Fruit fly (Drosophila melanogaster) whole organism, embryonic: ENCODE results near the gene Hr4.

ENCODE experiments used
- Blimp-1 ChIP-seq: fragments of 200-800 bp; sonication (Bioruptor generic); optimal IDR thresholded peaks from 3 replicates; lab custom pipeline; 2018; ENCODE audit warnings: missing biosample characterization, missing genetic modification characterization, mild to moderate bottlenecking, moderate library complexity, missing genetic modification reagents
- CG10267 ChIP-seq: fragments of 200-800 bp; sonication (Bioruptor generic); optimal IDR thresholded peaks from 2 replicates; lab custom pipeline; 2018; ENCODE audit warnings: missing biosample characterization, mild to moderate bottlenecking, missing genetic modification characterization, moderate library complexity
- CG10274 ChIP-seq: fragments of 200-800 bp; sonication (Bioruptor generic); optimal IDR thresholded peaks from 3 replicates; lab custom pipeline; 2017; ENCODE audit warnings: missing biosample characterization, mild to moderate bottlenecking, missing genetic modification characterization
- CG14441 ChIP-seq: fragments of 200-800 bp; sonication (Bioruptor generic); IDR thresholded peaks from 2 replicates; pipeline ENCODE4 v1.3.6; 2022; ENCODE audit warnings: missing biosample characterization, missing genetic modification characterization
- CG18262 ChIP-seq: fragments of 200-800 bp; optimal IDR thresholded peaks from 3 replicates; lab custom pipeline; 2019; ENCODE audit warnings: missing biosample characterization, mild to moderate bottlenecking, missing genetic modification characterization, moderate library complexity
- CG2129 ChIP-seq: fragments of 200-800 bp; sonication (Bioruptor generic); IDR thresholded peaks from 2 replicates; pipeline ENCODE4 v1.3.6; 2022; ENCODE audit warnings: missing biosample characterization, missing genetic modification characterization; ENCODE audit not compliant: partially characterized antibody
- CG31441 ChIP-seq: fragments of 200-800 bp; sonication (Bioruptor generic); IDR thresholded peaks from 2 replicates; pipeline ENCODE4 v1.3.6; 2022; ENCODE audit warnings: missing biosample characterization, missing genetic modification characterization
- CG33213 ChIP-seq: fragments of 200-800 bp; sonication (Bioruptor generic); optimal IDR thresholded peaks from 3 replicates; lab custom pipeline; 2016; ENCODE audit warnings: missing biosample characterization, missing genetic modification characterization
- CG34422 ChIP-seq: fragments of 200-800 bp; sonication (Bioruptor generic); IDR thresholded peaks from 3 replicates; pipeline ENCODE4 v1.3.6; 2022; ENCODE audit warnings: missing biosample characterization, missing genetic modification characterization
- CG6683 ChIP-seq: fragments of 200-800 bp; sonication (Bioruptor generic); optimal IDR thresholded peaks from 2 replicates; lab custom pipeline; 2017; ENCODE audit warnings: missing biosample characterization, mild to moderate bottlenecking, missing genetic modification characterization, missing genetic modification reagents
- CG7839 ChIP-seq: fragments of 200-800 bp; sonication (Bioruptor generic); optimal IDR thresholded peaks from 3 replicates; lab custom pipeline; 2018; ENCODE audit warnings: missing biosample characterization, mild to moderate bottlenecking, missing genetic modification characterization, moderate library complexity
- CG8290 ChIP-seq, 3 experiments: fragments of 200-800 bp; sonication (Bioruptor generic); optimal IDR thresholded peaks; 2 replicates each; lab custom pipeline; 2016 to 2019; ENCODE audit warnings: missing biosample characterization in 3 of 3, missing genetic modification characterization in 3 of 3, mild to moderate bottlenecking in 2 of 3, moderate library complexity in 1 of 3
- Chrac-16 ChIP-seq: fragments of 200-800 bp; sonication (Bioruptor generic); optimal IDR thresholded peaks from 3 replicates; lab custom pipeline; 2016; ENCODE audit warnings: missing biosample characterization, missing genetic modification characterization
- CkIIα-i1 ChIP-seq: fragments of 200-800 bp; sonication (Bioruptor generic); IDR thresholded peaks from 2 replicates; pipeline ENCODE4 v1.3.6; 2022; ENCODE audit warnings: missing biosample characterization, missing genetic modification characterization
- CoRest ChIP-seq: fragments of 200-800 bp; sonication (Bioruptor generic); optimal IDR thresholded peaks from 3 replicates; lab custom pipeline; 2018; ENCODE audit warnings: missing biosample characterization, mild to moderate bottlenecking, missing genetic modification characterization, moderate library complexity
- D19A ChIP-seq: fragments of 200-800 bp; optimal IDR thresholded peaks from 3 replicates; lab custom pipeline; 2019; ENCODE audit warnings: missing biosample characterization, mild to moderate bottlenecking, missing genetic modification characterization, moderate library complexity
- Eip74EF ChIP-seq, 2 experiments: fragments of 200-800 bp in 1 of 2; fragments of >200 bp in 1 of 2; sonication (Bioruptor generic) in 1 of 2; optimal IDR thresholded peaks; 2 replicates each; lab custom pipeline; 2017 to 2019; ENCODE audit warnings: missing biosample characterization in 2 of 2, missing genetic modification characterization in 2 of 2, mild to moderate bottlenecking in 1 of 2, moderate library complexity in 1 of 2
- Ets97D ChIP-seq: fragments of 200-800 bp; sonication (Bioruptor generic); optimal IDR thresholded peaks from 3 replicates; lab custom pipeline; 2016; ENCODE audit warnings: missing biosample characterization, missing genetic modification characterization
- Fer3 ChIP-seq: fragments of 200-800 bp; sonication (Bioruptor generic); optimal IDR thresholded peaks from 2 replicates; lab custom pipeline; 2018; ENCODE audit warnings: missing biosample characterization, mild to moderate bottlenecking, missing genetic modification characterization, moderate library complexity
- Hmr ChIP-seq: fragments of 200-800 bp; sonication (Bioruptor generic); optimal IDR thresholded peaks from 3 replicates; lab custom pipeline; 2017; ENCODE audit warnings: mild to moderate bottlenecking, missing biosample characterization, missing genetic modification reagents, missing genetic modification characterization
- Hr3 ChIP-seq: fragments of 200-800 bp; sonication (Bioruptor generic); optimal IDR thresholded peaks from 3 replicates; lab custom pipeline; 2016; ENCODE audit warnings: missing biosample characterization, missing genetic modification characterization
- Scr ChIP-seq: fragments of 200-800 bp; sonication (Bioruptor generic); IDR thresholded peaks from 2 replicates; pipeline ENCODE4 v1.3.6; 2022; ENCODE audit warnings: missing biosample characterization, missing genetic modification characterization; ENCODE audit not compliant: partially characterized antibody
- TFAM ChIP-seq: fragments of 200-800 bp; sonication (Bioruptor generic); optimal IDR thresholded peaks from 2 replicates; lab custom pipeline; 2017; ENCODE audit warnings: missing biosample characterization, missing genetic modification characterization, inconsistent platforms
- Xbp1 ChIP-seq: fragments of 200-800 bp; sonication (Bioruptor generic); optimal IDR thresholded peaks from 3 replicates; lab custom pipeline; 2016; ENCODE audit warnings: missing biosample characterization, mild to moderate bottlenecking, missing genetic modification characterization
- bigmax ChIP-seq: fragments of 200-800 bp; sonication (Bioruptor generic); optimal IDR thresholded peaks from 2 replicates; lab custom pipeline; 2018; ENCODE audit warnings: missing biosample characterization, mild to moderate bottlenecking, missing genetic modification characterization
- ci ChIP-seq: fragments of 200-800 bp; sonication (Bioruptor generic); IDR thresholded peaks from 3 replicates; pipeline ENCODE4 v1.3.6; 2022; ENCODE audit warnings: missing biosample characterization, missing genetic modification characterization
- gem ChIP-seq: fragments of 200-800 bp; sonication (Bioruptor generic); optimal IDR thresholded peaks from 2 replicates; lab custom pipeline; 2019; ENCODE audit warnings: missing biosample characterization, mild to moderate bottlenecking, missing genetic modification characterization, moderate library complexity
- gfzf ChIP-seq: fragments of 200-800 bp; sonication (Bioruptor generic); optimal IDR thresholded peaks from 2 replicates; lab custom pipeline; 2016; ENCODE audit warnings: missing biosample characterization, mild to moderate bottlenecking, missing genetic modification characterization, moderate library complexity
- ind ChIP-seq: fragments of 200-800 bp; sonication (Bioruptor generic); optimal IDR thresholded peaks from 3 replicates; lab custom pipeline; 2016; ENCODE audit warnings: missing biosample characterization, missing genetic modification characterization
- lbe ChIP-seq: fragments of 200-800 bp; sonication (Bioruptor generic); optimal IDR thresholded peaks from 2 replicates; lab custom pipeline; 2016; ENCODE audit warnings: missing biosample characterization, mild to moderate bottlenecking, missing genetic modification characterization
- lilli ChIP-seq: fragments of 200-800 bp; sonication (Bioruptor generic); optimal IDR thresholded peaks from 3 replicates; lab custom pipeline; 2016; ENCODE audit warnings: missing biosample characterization, missing genetic modification characterization
- lola ChIP-seq, 3 experiments: fragments of >200 bp in 2 of 3; fragments of 200-800 bp in 1 of 3; sonication (Bioruptor generic) in 1 of 3; optimal IDR thresholded peaks; 2 replicates each; lab custom pipeline; 2017 to 2019; ENCODE audit warnings: missing biosample characterization in 3 of 3, missing genetic modification characterization in 3 of 3, mild to moderate bottlenecking in 1 of 3, moderate library complexity in 1 of 3
- mirr ChIP-seq: fragments of 200-800 bp; sonication (Bioruptor generic); optimal IDR thresholded peaks from 3 replicates; lab custom pipeline; 2018; ENCODE audit warnings: missing biosample characterization, mild to moderate bottlenecking, missing genetic modification characterization
- nom ChIP-seq: fragments of 200-800 bp; sonication (Bioruptor generic); optimal IDR thresholded peaks from 2 replicates; lab custom pipeline; 2017; ENCODE audit warnings: missing biosample characterization, missing genetic modification characterization, mild to moderate bottlenecking, moderate library complexity, missing genetic modification reagents
- oc ChIP-seq: fragments of 200-800 bp; sonication (Bioruptor generic); optimal IDR thresholded peaks from 2 replicates; lab custom pipeline; 2018; ENCODE audit warnings: missing biosample characterization, mild to moderate bottlenecking, missing genetic modification characterization, moderate library complexity
- prd ChIP-seq, 3 experiments: fragments of >200 bp in 2 of 3; fragments of 200-800 bp in 1 of 3; sonication (Bioruptor generic) in 1 of 3; optimal IDR thresholded peaks in 2 of 3; IDR thresholded peaks in 1 of 3; 2 replicates in 2 of 3; 3 replicates in 1 of 3; pipeline versions ENCODE4 v1.3.6 to Lab custom; 2017 to 2022; ENCODE audit warnings: missing biosample characterization in 1 of 3, missing genetic modification characterization in 1 of 3
- row ChIP-seq: fragments of 200-800 bp; sonication (Bioruptor generic); IDR thresholded peaks from 3 replicates; pipeline ENCODE4 v1.3.6; 2022; ENCODE audit warnings: missing biosample characterization, missing genetic modification characterization
- sc ChIP-seq, 3 experiments: fragments of >200 bp in 2 of 3; fragments of 200-800 bp in 1 of 3; sonication (Bioruptor generic) in 1 of 3; optimal IDR thresholded peaks; 2 replicates in 2 of 3; 3 replicates in 1 of 3; lab custom pipeline; 2017; ENCODE audit warnings: mild to moderate bottlenecking in 1 of 3, missing biosample characterization in 1 of 3, missing genetic modification characterization in 1 of 3, missing genetic modification reagents in 1 of 3
- scrt ChIP-seq: fragments of 200-800 bp; sonication (Bioruptor generic); optimal IDR thresholded peaks from 2 replicates; lab custom pipeline; 2018; ENCODE audit warnings: missing biosample characterization, mild to moderate bottlenecking, missing genetic modification characterization, moderate library complexity
- seq ChIP-seq: fragments of 200-800 bp; sonication (Bioruptor generic); IDR thresholded peaks from 2 replicates; pipeline ENCODE4 v1.3.6; 2022; ENCODE audit warnings: missing biosample characterization, missing genetic modification characterization
- sisA ChIP-seq: fragments of 200-800 bp; sonication (Bioruptor generic); IDR thresholded peaks from 2 replicates; pipeline ENCODE4 v1.3.6; 2022; ENCODE audit warnings: missing biosample characterization, missing genetic modification characterization
- stwl ChIP-seq: fragments of 200-800 bp; sonication (Bioruptor generic); optimal IDR thresholded peaks from 3 replicates; lab custom pipeline; 2018; ENCODE audit warnings: missing biosample characterization, mild to moderate bottlenecking, missing genetic modification characterization, moderate library complexity
- sug ChIP-seq: fragments of 200-800 bp; optimal IDR thresholded peaks from 2 replicates; lab custom pipeline; 2019; ENCODE audit warnings: missing biosample characterization, mild to moderate bottlenecking, missing genetic modification characterization, moderate library complexity
- zen ChIP-seq: fragments of 200-800 bp; sonication (Bioruptor generic); optimal IDR thresholded peaks from 3 replicates; lab custom pipeline; 2018; ENCODE audit warnings: missing biosample characterization, mild to moderate bottlenecking, missing genetic modification characterization, moderate library complexity
- zf30C ChIP-seq: fragments of 200-800 bp; sonication (Bioruptor generic); optimal IDR thresholded peaks from 3 replicates; lab custom pipeline; 2018; ENCODE audit warnings: missing biosample characterization, mild to moderate bottlenecking, missing genetic modification characterization

Hr4 gene

dm6 chrX:2041981-2042847 is 100.5 kb downstream of the Hr4 start, which contains the start of the genes Actn and usp (continued):
- TF ChIP-seq ind (GFP tag; lab: Kevin White, UChicago): peak; percentile 23
- peak; percentile 38 for TF ChIP-seq zen
- TF ChIP-seq Xbp1 (GFP tag; lab: Kevin White, UChicago): peak; percentile 28
- peak in 2 of 3 experiments; percentile 12 to 93 for TF ChIP-seq lola (GFP tag; optimal IDR thresholded peaks at IDR 0.05; lab: Kevin White, UChicago)
- TF ChIP-seq gfzf (GFP tag; lab: Kevin White, UChicago): peak; percentile 10
- TF ChIP-seq Scr (GFP tag; lab: Robert Waterston, UW): 0 out of 2 replicates have a peak, but pooled peaks have one; percentile 17
- TF ChIP-seq CoRest: peak; percentile 42
- TF ChIP-seq Chrac-16 (GFP tag; lab: Kevin White, UChicago): peak; percentile 2
- TF ChIP-seq gem (tag; lab: Kevin White, UChicago): peak; percentile 59
- no peak for TF ChIP-seq CG2129 (GFP tag; lab: Robert Waterston, UW)
- no peak for TF ChIP-seq CG8290 (GFP tag; optimal IDR thresholded peaks at IDR 0.05; lab: Kevin White, UChicago)
- TF ChIP-seq CG8290 (tag; optimal IDR thresholded peaks at IDR 0.05; lab: Kevin White, UChicago): peak in 1 of 2 experiments; percentile 57
- TF ChIP-seq bigmax (GFP tag; lab: Kevin White, UChicago): no peak
- TF ChIP-seq Ets97D (GFP tag; lab: Kevin White, UChicago): peak; percentile 1
- peak in 1 of 2 experiments; percentile 83 for TF ChIP-seq Eip74EF (GFP tag; optimal IDR thresholded peaks at IDR 0.05; lab: Kevin White, UChicago)
- peak; percentile 0 for TF ChIP-seq Hr3
- peak; percentile 36 for TF ChIP-seq CG10267 (tag; lab: Kevin White, UChicago)
- peak; percentile 11 for TF ChIP-seq oc (tag; lab: Kevin White, UChicago)
- TF ChIP-seq seq: 0 out of 2 replicates have a peak, but pooled peaks have one; percentile 10
- TF ChIP-seq mirr (GFP tag; lab: Kevin White, UChicago): peak; percentile 2
- TF ChIP-seq row (GFP tag; lab: Robert Waterston, UW): peak; percentile 76
- 0 out of 2 replicates have a peak, but pooled peaks have one; percentile 5 for TF ChIP-seq CG14441 (GFP tag; lab: Robert Waterston, UW)
- TF ChIP-seq CG34422 (GFP tag; lab: Robert Waterston, UW): peak; percentile 23; the same call in 1 of the 3 replicates
- peak; percentile 40 for TF ChIP-seq stwl (tag; lab: Kevin White, UChicago)
- TF ChIP-seq CG33213: peak; percentile 18
- TF ChIP-seq CG6683 (GFP tag; lab: Kevin White, UChicago): no peak
- peak; percentile 50 for TF ChIP-seq CG31441 (GFP tag; lab: Robert Waterston, UW)
- TF ChIP-seq CG7839 (tag; lab: Kevin White, UChicago): peak; percentile 47
- TF ChIP-seq CG18262 (tag; lab: Kevin White, UChicago): peak; percentile 33
- peak; percentile 43 for TF ChIP-seq lilli (GFP tag; lab: Kevin White, UChicago)
- peak; percentile 20 for TF ChIP-seq Fer3
- no peak for TF ChIP-seq sisA (GFP tag; lab: Robert Waterston, UW)
- no peak for TF ChIP-seq CG10274 (GFP tag; lab: Kevin White, UChicago)
- no peak for TF ChIP-seq CkIIα-i1
- no peak for TF ChIP-seq TFAM
- TF ChIP-seq lbe (GFP tag; lab: Kevin White, UChicago): peak; percentile 12
- peak; percentile 63 for TF ChIP-seq nom (GFP tag; lab: Kevin White, UChicago)
- TF ChIP-seq Blimp-1 (GFP tag; lab: Kevin White, UChicago): peak; percentile 18
- TF ChIP-seq zf30C (GFP tag; lab: Kevin White, UChicago): no peak
- TF ChIP-seq sug (tag; lab: Kevin White, UChicago): peak; percentile 95
- no peak for TF ChIP-seq scrt
- TF ChIP-seq sc (optimal IDR thresholded peaks at IDR 0.05; lab: Kevin White, UChicago): no peak
- TF ChIP-seq sc (GFP tag; optimal IDR thresholded peaks at IDR 0.05; lab: Kevin White, UChicago): no peak
- TF ChIP-seq ci (GFP tag; lab: Robert Waterston, UW): peak; percentile 43; the same call in 1 of the 3 replicates
- peak; percentile 12 for TF ChIP-seq Hmr
- TF ChIP-seq D19A (tag; lab: Kevin White, UChicago): peak; percentile 40
- no peak for TF ChIP-seq prd (optimal IDR thresholded peaks at IDR 0.05; lab: Kevin White, UChicago)
- TF ChIP-seq prd (GFP tag; IDR thresholded peaks at IDR 0.05; lab: Robert Waterston, UW): peak; percentile 33; the same call in 1 of the 3 replicates
